Fruit fly (Drosophila melanogaster): ENCODE results near the gene Cnb.

The Cnb gene

DNA sequence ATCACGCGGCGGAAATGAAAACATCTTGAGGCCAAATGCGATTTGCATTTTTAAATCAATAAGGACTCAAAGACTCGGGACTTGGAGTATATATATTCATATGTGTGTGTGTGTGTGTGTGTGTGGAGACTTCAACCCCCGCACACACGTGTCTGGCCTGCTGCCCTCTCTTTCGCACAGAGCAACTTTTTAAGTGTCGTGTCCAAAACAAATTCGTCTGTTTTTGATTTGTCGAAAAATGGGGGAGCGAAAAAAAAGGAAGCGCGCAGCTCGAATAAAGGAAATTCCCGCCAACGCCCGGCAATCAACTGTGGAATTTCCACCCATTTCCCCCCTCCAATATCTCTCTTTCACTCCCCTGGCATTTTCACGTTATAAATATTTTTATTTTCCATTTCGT lies 18.4 kb upstream of the Cnb start:
- no peak for TF ChIP-seq psq (optimal IDR thresholded peaks at IDR 0.05)

DNA sequence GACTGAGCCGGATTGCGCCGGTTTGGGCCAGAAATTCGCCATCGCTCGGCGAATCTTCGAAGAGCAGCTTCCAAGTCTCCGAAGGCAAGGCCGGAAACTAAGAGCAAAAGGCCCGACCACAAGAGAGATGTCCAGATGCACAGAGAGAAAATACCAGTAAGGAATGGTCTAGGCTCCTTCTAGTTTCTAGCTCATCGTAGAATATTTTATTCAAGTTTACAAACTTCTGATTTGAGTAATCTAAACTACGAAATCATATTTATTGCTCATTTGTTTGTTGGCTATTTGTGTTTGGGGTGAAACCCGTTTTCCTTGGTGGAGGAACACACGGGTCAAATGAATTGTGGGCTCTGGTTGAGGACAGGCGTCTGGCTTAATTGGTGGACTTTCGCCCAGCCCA lies 9.9 kb upstream of the Cnb start:
- no peak for TF ChIP-seq usp (GFP tag; optimal IDR thresholded peaks at IDR 0.05)
- no peak for TF ChIP-seq psq (optimal IDR thresholded peaks at IDR 0.05)
- TF ChIP-seq CG8478 (optimal IDR thresholded peaks at IDR 0.05): no peak
- no peak for TF ChIP-seq EcR (GFP tag; optimal IDR thresholded peaks at IDR 0.05)
- no peak for TF ChIP-seq Dll (optimal IDR thresholded peaks at IDR 0.05)
- no peak for TF ChIP-seq pan (optimal IDR thresholded peaks at IDR 0.05)

DNA sequence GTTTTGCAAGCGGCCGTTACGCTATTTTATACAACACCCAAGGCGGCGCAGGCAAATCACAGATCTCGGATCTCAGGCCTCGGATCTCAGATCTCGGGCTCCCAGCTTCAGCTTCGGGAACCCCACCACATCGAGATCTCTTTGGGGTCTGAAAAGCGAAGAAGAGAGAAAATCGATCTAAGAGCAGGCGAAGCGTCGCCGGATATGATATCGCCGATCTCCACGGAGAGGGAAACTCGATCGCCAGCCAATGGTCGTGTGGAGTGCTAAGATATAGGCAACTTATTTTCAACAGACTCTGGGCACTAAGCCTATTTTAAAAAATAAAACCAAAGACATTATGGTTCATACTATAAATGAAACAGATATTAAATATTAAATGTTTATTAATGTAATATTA lies 8.6 kb upstream of the Cnb start, which contains the start of the genes CG46523 and CG5687:
Gene CG46523, minus strand, starts transcription at position 337 of the 400 bp plus-strand sequence.
Gene CG5687, minus strand, starts transcription at position 337 of the 400 bp plus-strand sequence.
- no peak for TF ChIP-seq Dll (optimal IDR thresholded peaks at IDR 0.05)

DNA sequence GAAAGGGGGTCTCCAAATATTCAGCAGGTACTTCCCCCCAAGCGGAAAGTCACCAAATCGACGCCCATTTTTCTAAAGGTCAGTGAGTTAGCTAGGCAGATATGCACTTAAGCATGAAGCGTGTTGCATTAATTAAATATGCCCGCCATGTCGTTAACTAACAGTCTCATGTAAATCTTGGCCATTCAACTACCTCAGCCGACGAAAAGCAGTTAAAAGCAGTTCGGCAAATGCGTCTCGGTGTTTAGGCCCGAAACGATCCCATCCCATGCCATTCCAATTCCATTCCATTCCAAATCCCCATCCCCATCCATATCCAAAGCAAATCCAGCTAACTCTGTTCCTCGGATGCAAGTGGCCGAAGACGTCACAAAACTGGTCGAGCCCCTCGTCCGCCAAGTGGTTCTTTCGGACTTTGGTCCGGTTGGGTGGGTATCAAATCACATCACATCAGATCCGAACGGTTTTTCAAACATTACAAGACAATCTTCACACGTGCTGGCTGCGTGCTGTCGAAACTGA lies 7.3 kb upstream of the Cnb start:
- no peak for TF ChIP-seq CG8478 (optimal IDR thresholded peaks at IDR 0.05)
- no peak for TF ChIP-seq EcR (GFP tag; optimal IDR thresholded peaks at IDR 0.05)
- no peak for TF ChIP-seq Dll (optimal IDR thresholded peaks at IDR 0.05)
- TF ChIP-seq usp (GFP tag; optimal IDR thresholded peaks at IDR 0.05): no peak
- no peak for TF ChIP-seq pan (optimal IDR thresholded peaks at IDR 0.05)
- TF ChIP-seq psq (optimal IDR thresholded peaks at IDR 0.05): no peak

DNA sequence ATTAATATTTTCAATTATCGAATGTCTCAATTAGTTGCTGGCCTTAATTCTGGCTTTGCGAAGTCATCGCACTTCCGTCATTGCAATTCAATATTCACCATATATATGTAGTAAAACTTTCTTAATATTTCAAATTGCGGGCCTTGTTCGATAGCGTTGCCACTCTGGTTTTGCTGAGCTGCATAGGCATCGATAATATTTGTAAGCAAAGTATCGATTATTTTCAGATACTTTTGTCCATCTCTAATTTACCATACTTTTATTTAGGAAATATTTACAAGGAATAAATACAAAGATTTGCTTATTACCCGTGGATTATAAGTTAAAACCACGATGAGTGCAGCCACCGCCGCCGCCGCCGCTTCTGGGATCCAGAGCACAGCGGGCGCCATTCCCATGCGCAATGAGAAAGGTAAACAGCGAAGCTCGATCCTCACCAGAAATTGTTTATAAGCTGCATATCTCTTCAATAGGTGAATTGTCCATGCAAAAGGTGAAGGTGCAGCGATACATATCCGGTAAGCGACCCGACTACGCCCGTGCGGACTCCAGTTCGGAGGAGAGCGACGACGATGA lies 6.4 kb upstream of the Cnb start, which contains the start of gene Mfap1:
Gene Mfap1, plus strand, starts transcription at position 226 of the 576 bp plus-strand sequence.
- TF ChIP-seq CG8478 (optimal IDR thresholded peaks at IDR 0.05) (no peak), EcR (GFP tag; optimal IDR thresholded peaks at IDR 0.05) (no peak), psq (optimal IDR thresholded peaks at IDR 0.05) (no peak), pan (optimal IDR thresholded peaks at IDR 0.05) (no peak), Dll (optimal IDR thresholded peaks at IDR 0.05) (no peak), usp (GFP tag; optimal IDR thresholded peaks at IDR 0.05) (no peak)

DNA sequence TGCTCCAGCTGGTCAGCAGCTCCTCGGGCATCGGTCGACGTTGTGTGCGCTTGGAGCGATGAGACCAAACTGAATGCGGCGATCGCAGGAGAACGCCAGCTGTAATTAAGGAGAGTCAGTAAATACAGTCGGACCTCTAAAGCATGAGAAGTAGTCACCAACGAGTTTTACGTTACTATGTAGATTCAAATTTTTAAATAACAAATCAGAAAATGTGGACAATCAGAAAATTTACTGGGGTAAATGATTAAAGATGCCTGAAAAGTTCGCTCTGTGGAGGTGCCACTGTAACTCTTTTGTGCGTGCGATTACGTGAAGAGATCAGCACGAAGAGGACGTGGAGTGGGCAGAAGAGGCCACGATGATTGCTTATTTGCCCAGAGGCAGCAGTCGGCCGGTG lies 15.6 kb downstream of the Cnb start, which contains the start of gene SCOT:
Gene SCOT, plus strand, starts transcription at position 180 of the 400 bp plus-strand sequence.
- TF ChIP-seq usp (GFP tag; optimal IDR thresholded peaks at IDR 0.05) (no peak), EcR (GFP tag; optimal IDR thresholded peaks at IDR 0.05) (no peak), pan (optimal IDR thresholded peaks at IDR 0.05) (no peak), psq (optimal IDR thresholded peaks at IDR 0.05) (no peak), Dll (optimal IDR thresholded peaks at IDR 0.05) (no peak)

DNA sequence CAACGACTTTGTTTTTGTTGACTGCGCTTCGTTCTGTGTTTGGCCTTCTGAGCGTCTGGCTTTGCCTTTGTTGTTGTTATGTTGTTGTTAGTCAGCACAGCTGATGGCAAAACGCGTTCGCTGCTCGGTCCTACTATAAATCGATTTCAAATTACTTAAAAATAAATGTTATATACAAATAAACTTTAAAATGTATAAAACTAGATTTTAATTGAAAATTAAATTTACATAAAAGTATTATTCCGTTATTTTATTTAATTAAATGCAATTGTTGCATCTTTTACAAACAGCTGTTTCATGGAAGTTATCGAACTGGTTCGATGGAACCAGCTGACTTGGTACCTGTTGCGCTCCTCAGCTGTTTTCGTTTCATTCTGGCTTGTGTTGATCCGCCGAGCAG lies 16.7 kb downstream of the Cnb start, which contains the start of gene mv:
Gene mv, minus strand, starts transcription at position 80 of the 400 bp plus-strand sequence.
- no peak for TF ChIP-seq pan (optimal IDR thresholded peaks at IDR 0.05)
- no peak for TF ChIP-seq Dll (optimal IDR thresholded peaks at IDR 0.05)
- TF ChIP-seq EcR (GFP tag; optimal IDR thresholded peaks at IDR 0.05): no peak
- TF ChIP-seq usp (GFP tag; optimal IDR thresholded peaks at IDR 0.05): no peak
- no peak for TF ChIP-seq psq (optimal IDR thresholded peaks at IDR 0.05)
- no peak for TF ChIP-seq CG8478 (optimal IDR thresholded peaks at IDR 0.05)

DNA sequence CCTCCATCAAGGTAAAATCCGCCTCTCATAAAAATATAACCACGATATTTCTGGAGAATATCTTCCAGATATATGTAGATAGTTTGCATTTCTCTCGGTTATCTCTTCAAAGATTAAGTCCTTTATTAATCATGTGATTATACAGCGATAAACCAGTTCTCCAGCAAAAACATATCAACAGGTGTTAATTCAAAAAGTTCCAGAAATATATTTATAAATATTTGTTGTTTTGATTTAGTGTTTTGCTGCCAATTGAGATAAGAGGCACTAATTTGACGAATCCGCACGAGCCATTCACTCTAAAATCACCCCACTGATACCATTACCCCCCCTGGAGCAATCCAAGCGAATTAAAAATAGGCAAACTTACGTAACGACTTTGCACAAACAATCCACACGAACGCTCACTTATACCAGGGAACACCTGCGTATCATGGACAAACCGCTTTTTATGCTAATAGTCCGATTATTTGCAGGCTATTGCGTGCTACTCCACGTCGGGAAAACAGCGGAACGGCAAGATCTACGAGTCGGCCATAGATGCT lies 17.3 kb downstream of the Cnb start:
- no peak for TF ChIP-seq CG8478 (optimal IDR thresholded peaks at IDR 0.05)

DNA sequence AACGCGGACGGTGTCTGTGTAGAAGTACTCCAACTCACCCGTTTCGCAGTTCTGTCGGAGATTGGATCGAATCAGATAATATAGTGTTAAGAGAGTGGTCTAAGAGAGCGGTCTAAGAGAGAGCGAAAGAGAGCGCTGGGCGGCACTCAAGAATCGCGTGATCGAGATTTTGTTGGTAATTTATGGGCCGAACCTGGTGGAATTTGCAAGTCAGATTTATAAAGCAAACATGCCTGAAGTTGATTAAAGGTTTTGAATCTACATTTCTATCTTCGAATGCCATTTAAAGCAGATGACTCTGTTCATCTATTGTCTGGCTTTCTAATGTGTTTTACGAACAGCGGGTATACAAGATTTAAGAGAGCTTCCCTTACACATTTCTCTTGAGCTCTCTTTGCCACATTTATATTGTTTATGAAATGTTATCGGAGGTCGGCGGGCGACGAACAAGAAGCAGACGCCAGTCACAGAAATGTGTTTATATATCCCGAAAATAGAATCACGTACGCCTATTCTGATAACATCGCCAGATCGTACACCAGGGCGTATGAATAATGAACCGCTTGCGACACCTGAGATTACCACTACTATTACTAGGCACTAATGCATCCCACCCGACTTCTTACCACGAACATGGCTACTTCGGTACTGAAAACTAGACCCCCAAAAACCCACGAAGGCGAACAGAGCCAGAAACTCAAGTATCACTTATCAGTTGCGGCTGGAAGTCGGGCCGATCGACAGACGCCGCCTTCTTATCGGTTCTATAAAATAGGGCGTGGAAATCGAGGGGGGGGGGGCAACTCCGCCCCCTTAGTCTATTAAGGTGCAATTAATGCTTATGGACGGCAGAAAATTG lies 20.3 kb downstream of the Cnb start:
- no peak for TF ChIP-seq CG8478 (optimal IDR thresholded peaks at IDR 0.05)
- no peak for TF ChIP-seq pan (optimal IDR thresholded peaks at IDR 0.05)
- TF ChIP-seq usp (GFP tag; optimal IDR thresholded peaks at IDR 0.05): no peak
- TF ChIP-seq psq (optimal IDR thresholded peaks at IDR 0.05): no peak
- TF ChIP-seq Dll (optimal IDR thresholded peaks at IDR 0.05): no peak
- TF ChIP-seq EcR (GFP tag; optimal IDR thresholded peaks at IDR 0.05): no peak

DNA sequence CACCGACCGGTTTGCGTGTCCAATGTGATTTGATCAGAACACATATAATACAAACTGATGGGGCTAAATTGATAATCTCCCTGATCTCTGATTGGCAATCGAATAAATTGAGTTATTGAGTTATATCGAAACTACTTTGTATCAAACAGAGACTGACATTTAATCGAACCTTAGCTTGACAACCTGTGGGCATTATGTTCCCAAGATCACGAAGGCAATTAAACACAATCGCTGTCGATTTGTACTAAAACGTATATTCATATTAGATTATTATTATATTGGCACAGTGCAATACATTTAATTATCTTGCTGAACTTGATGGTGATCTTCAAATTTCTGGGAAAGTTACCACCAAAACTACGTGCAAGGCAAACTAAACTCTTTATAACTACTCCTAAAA lies 21.0 kb downstream of the Cnb start:
- TF ChIP-seq psq (optimal IDR thresholded peaks at IDR 0.05) (no peak), CG8478 (optimal IDR thresholded peaks at IDR 0.05) (no peak), usp (GFP tag; optimal IDR thresholded peaks at IDR 0.05) (no peak), Dll (optimal IDR thresholded peaks at IDR 0.05) (no peak), pan (optimal IDR thresholded peaks at IDR 0.05) (no peak), EcR (GFP tag; optimal IDR thresholded peaks at IDR 0.05) (no peak)

DNA sequence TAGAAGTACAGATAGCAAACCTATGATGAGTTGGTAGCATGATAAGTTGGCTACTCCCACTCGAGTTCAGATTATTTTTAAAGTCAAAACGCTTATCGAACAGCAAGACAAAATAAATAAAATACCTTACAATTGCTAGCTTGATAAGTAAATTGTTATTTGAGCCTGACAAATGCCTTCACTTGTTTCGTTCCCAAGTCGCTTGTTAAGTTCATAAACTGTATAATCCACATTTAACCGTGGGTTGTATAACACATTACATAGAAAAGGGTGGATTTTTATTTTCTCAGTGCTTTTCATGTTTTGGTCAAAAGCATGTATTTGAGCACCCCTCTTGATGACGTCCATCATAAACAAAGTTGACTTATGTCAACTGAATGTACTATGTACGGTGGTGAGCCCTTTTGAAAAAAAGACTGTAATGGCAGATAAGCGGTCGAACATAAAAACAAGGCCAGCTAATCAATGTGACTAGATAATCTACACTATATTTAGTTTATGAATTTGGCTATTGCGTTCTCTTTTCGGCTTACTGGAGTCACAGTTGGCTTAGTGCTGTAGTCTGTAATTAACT lies 21.5 kb downstream of the Cnb start:
- TF ChIP-seq EcR (GFP tag; optimal IDR thresholded peaks at IDR 0.05) (no peak), psq (optimal IDR thresholded peaks at IDR 0.05) (no peak), Dll (optimal IDR thresholded peaks at IDR 0.05) (no peak), pan (optimal IDR thresholded peaks at IDR 0.05) (no peak), CG8478 (optimal IDR thresholded peaks at IDR 0.05) (no peak), usp (GFP tag; optimal IDR thresholded peaks at IDR 0.05) (no peak)
